Worm (Caenorhabditis elegans): Measurements from ENCODE around the gene F53C3.11.

ce11 chrII:3911284-3911683, 4.8 kb upstream of the F53C3.11 start:
- TF ChIP-seq pqm-1 (tag; optimal IDR thresholded peaks at IDR 0.05) (peak; percentile 38), lsy-2 (tag; optimal IDR thresholded peaks at IDR 0.05) (peak in 1 of 2 experiments; percentile 32), zag-1 (tag; optimal IDR thresholded peaks at IDR 0.05) (no peak), nhr-237 (tag; optimal IDR thresholded peaks at IDR 0.05) (no peak), Y105C5A.15 (GFP tag; IDR thresholded peaks at IDR 0.05) (no peak), aly-2 (tag; optimal IDR thresholded peaks at IDR 0.05) (no peak)

All from whole organism, L4 larva.